Worm (Caenorhabditis elegans) whole organism, L4 larva: ENCODE results near the gene srw-15.
"Not testable (repeated sequence)": the region's sequence is repeated elsewhere in the genome, so short reads cannot be mapped to it uniquely, and the experiment has no call there.

Source experiments
- Y105C5A.15 ChIP-seq: fragments of 200-800 bp; sonication (Bioruptor generic); IDR thresholded peaks from 2 replicates; pipeline ENCODE4 v1.3.6; 2022; ENCODE audit warnings: missing genetic modification characterization, missing compliant biosample characterization
- ZK546.5 ChIP-seq, 2 experiments: sonication (generic microtip); optimal IDR thresholded peaks; 2 replicates each; lab custom pipeline; 2017; ENCODE audit warnings: missing biosample characterization in 2 of 2, missing genetic modification characterization in 2 of 2
- aha-1 ChIP-seq: fragments of 150-350 bp; peaks from one replicate; lab custom pipeline; 2014; ENCODE audit warnings: missing biosample characterization, missing genetic modification characterization
- arid-1 ChIP-seq: fragments of 200-800 bp; sonication (Bioruptor generic); conservative IDR thresholded peaks from 2 replicates; pipeline ENCODE4 v1.3.6; 2022; ENCODE audit warnings: missing genetic modification reagents, missing genetic modification characterization, missing compliant biosample characterization
- attf-4 ChIP-seq: sonication (generic microtip); optimal IDR thresholded peaks from 3 replicates; lab custom pipeline; 2017; ENCODE audit warnings: missing biosample characterization, missing genetic modification characterization
- ceh-20 ChIP-seq: fragments of 200-800 bp; sonication (Bioruptor generic); IDR thresholded peaks from 2 replicates; pipeline ENCODE4 v1.3.6; 2022; ENCODE audit warnings: missing genetic modification reagents, missing genetic modification characterization, missing compliant biosample characterization
- ceh-28 ChIP-seq: fragments of 150-350 bp; optimal IDR thresholded peaks from 2 replicates; lab custom pipeline; 2014; ENCODE audit warnings: missing biosample characterization, missing genetic modification reagents, missing genetic modification characterization
- ceh-44 ChIP-seq: fragments of 200-800 bp; sonication (Bioruptor generic); IDR thresholded peaks from 2 replicates; pipeline ENCODE4 v1.3.6; 2022; ENCODE audit warnings: missing genetic modification reagents, missing genetic modification characterization, missing compliant biosample characterization
- ceh-62 ChIP-seq: sonication (generic microtip); optimal IDR thresholded peaks from 2 replicates; lab custom pipeline; 2017; ENCODE audit warnings: missing biosample characterization, missing genetic modification characterization
- cey-2 ChIP-seq: sonication (generic microtip); optimal IDR thresholded peaks from 3 replicates; lab custom pipeline; 2017; ENCODE audit warnings: missing genetic modification characterization, mild to moderate bottlenecking, missing compliant biosample characterization, antibody characterized with exemption, borderline replicate concordance; ENCODE audit not compliant: insufficient read depth
- ctbp-1 ChIP-seq: fragments of 200-800 bp; sonication (Bioruptor generic); IDR thresholded peaks from 2 replicates; pipeline ENCODE4 v1.3.6; 2022; ENCODE audit warnings: missing genetic modification reagents, missing genetic modification characterization, missing compliant biosample characterization
- daf-19 ChIP-seq: fragments of 200-800 bp; sonication (Bioruptor generic); conservative IDR thresholded peaks from 2 replicates; pipeline ENCODE4 v1.3.6; 2022; ENCODE audit warnings: missing genetic modification characterization, missing compliant biosample characterization
- dmd-9 ChIP-seq: fragments of 200-800 bp; sonication (Bioruptor generic); IDR thresholded peaks from 2 replicates; pipeline ENCODE4 v1.3.6; 2022; ENCODE audit warnings: missing genetic modification reagents, missing genetic modification characterization, missing compliant biosample characterization
- duxl-1 ChIP-seq: sonication (generic microtip); optimal IDR thresholded peaks from 2 replicates; lab custom pipeline; 2016; ENCODE audit warnings: mild to moderate bottlenecking, missing genetic modification characterization, moderate library complexity, missing compliant biosample characterization; ENCODE audit not compliant: poor library complexity
- dve-1 ChIP-seq: sonication (generic microtip); optimal IDR thresholded peaks from 2 replicates; lab custom pipeline; 2017; ENCODE audit warnings: antibody characterized with exemption, mild to moderate bottlenecking, missing genetic modification characterization, missing compliant biosample characterization; ENCODE audit not compliant: insufficient read depth
- egl-43 ChIP-seq: fragments of 200-800 bp; sonication (Bioruptor generic); IDR thresholded peaks from 2 replicates; pipeline ENCODE4 v1.3.6; 2022; ENCODE audit warnings: missing genetic modification reagents, missing genetic modification characterization, missing compliant biosample characterization
- hlh-30 ChIP-seq: sonication (generic microtip); optimal IDR thresholded peaks from 2 replicates; lab custom pipeline; 2017; ENCODE audit warnings: antibody characterized with exemption, mild to moderate bottlenecking, missing genetic modification characterization, missing compliant biosample characterization; ENCODE audit not compliant: insufficient read depth
- jun-1 ChIP-seq: fragments of 150-350 bp; optimal IDR thresholded peaks from 2 replicates; lab custom pipeline; 2014; ENCODE audit warnings: missing biosample characterization, missing genetic modification reagents, missing genetic modification characterization
- lin-13 ChIP-seq: fragments of 150-350 bp; optimal IDR thresholded peaks from 2 replicates; lab custom pipeline; 2014; ENCODE audit warnings: missing biosample characterization, missing genetic modification reagents, missing genetic modification characterization
- lin-38 ChIP-seq: fragments of 200-800 bp; sonication (Bioruptor generic); IDR thresholded peaks from 2 replicates; pipeline ENCODE4 v1.3.6; 2022; ENCODE audit warnings: missing genetic modification reagents, missing genetic modification characterization, missing compliant biosample characterization
- lin-39 ChIP-seq: fragments of 150-350 bp; optimal IDR thresholded peaks from 2 replicates; lab custom pipeline; 2014; ENCODE audit warnings: missing biosample characterization, missing genetic modification reagents, missing genetic modification characterization
- lir-3 ChIP-seq: sonication (generic microtip); optimal IDR thresholded peaks from 2 replicates; lab custom pipeline; 2016; ENCODE audit warnings: mild to moderate bottlenecking, missing genetic modification characterization, missing compliant biosample characterization
- lsy-2 ChIP-seq, 2 experiments: fragments of 150-350 bp in 1 of 2; sonication (generic microtip) in 1 of 2; optimal IDR thresholded peaks; 2 replicates each; lab custom pipeline; 2014 to 2017; ENCODE audit warnings: missing biosample characterization in 2 of 2, missing genetic modification characterization in 2 of 2
- madf-5 ChIP-seq, 2 experiments: fragments of 200-800 bp; sonication (Bioruptor generic); IDR thresholded peaks; 2 replicates each; pipeline ENCODE4 v1.3.6; 2022; ENCODE audit warnings: missing compliant biosample characterization in 2 of 2, missing genetic modification characterization in 2 of 2
- nhr-237 ChIP-seq: sonication (generic microtip); optimal IDR thresholded peaks from 2 replicates; lab custom pipeline; 2017; ENCODE audit warnings: missing biosample characterization, missing genetic modification characterization
- nhr-25 ChIP-seq: sonication (generic microtip); optimal IDR thresholded peaks from 2 replicates; lab custom pipeline; 2017; ENCODE audit warnings: missing genetic modification characterization, mild to moderate bottlenecking, missing compliant biosample characterization, antibody characterized with exemption, moderate library complexity, borderline replicate concordance; ENCODE audit not compliant: insufficient read depth
- nhr-76 ChIP-seq: fragments of 150-350 bp; optimal IDR thresholded peaks from 2 replicates; lab custom pipeline; 2014; ENCODE audit warnings: missing biosample characterization, missing genetic modification characterization
- nhr-77 ChIP-seq: fragments of 150-350 bp; optimal IDR thresholded peaks from 2 replicates; lab custom pipeline; 2014; ENCODE audit warnings: missing biosample characterization, missing genetic modification characterization
- sdz-12 ChIP-seq: fragments of 200-800 bp; sonication (Bioruptor generic); optimal IDR thresholded peaks from 2 replicates; lab custom pipeline; 2018; ENCODE audit warnings: mild to moderate bottlenecking, missing genetic modification characterization, missing compliant biosample characterization
- skn-1 ChIP-seq: fragments of 150-350 bp; optimal IDR thresholded peaks from 2 replicates; lab custom pipeline; 2014; ENCODE audit warnings: missing biosample characterization, missing genetic modification characterization
- unc-62 ChIP-seq, 3 experiments: fragments of 150-350 bp in 1 of 3; sonication (generic microtip); optimal IDR thresholded peaks in 2 of 3; peaks in 1 of 3; 1 replicate in 1 of 3; 2 replicates in 2 of 3; lab custom pipeline; 2014 to 2017; ENCODE audit warnings: missing biosample characterization in 3 of 3, missing genetic modification characterization in 3 of 3, missing genetic modification reagents in 3 of 3, missing genotype in 1 of 3
- zip-2 ChIP-seq: fragments of 150-350 bp; optimal IDR thresholded peaks from 2 replicates; lab custom pipeline; 2014; ENCODE audit warnings: missing biosample characterization, missing genetic modification characterization

srw-15 gene

ce11 chrV:15259049-15259448 is 28.7 kb downstream of the srw-15 start, which contains the start of gene srsx-37 (continued):
- TF ChIP-seq zip-2 (tag; lab: Kevin White, UChicago): no peak
- TF ChIP-seq unc-62 (GFP tag; optimal IDR thresholded peaks at IDR 0.05 in 1 of 2; lab: Kevin White, UChicago): no peak
- TF ChIP-seq unc-62 (tag; optimal IDR thresholded peaks at IDR 0.05; lab: Kevin White, UChicago): no peak
- no peak for TF ChIP-seq ctbp-1
- no peak for TF ChIP-seq lir-3 (tag; lab: Kevin White, UChicago)

- TF ChIP-seq daf-19 (GFP tag; lab: Robert Waterston, UW) (no peak), ceh-20 (GFP tag; lab: Robert Waterston, UW) (no peak), lsy-2 (tag; optimal IDR thresholded peaks at IDR 0.05; lab: Kevin White, UChicago) (no peak), lin-38 (GFP tag; lab: Robert Waterston, UW) (no peak), duxl-1 (tag; lab: Kevin White, UChicago) (no peak), nhr-237 (tag; lab: Kevin White, UChicago) (no peak), egl-43 (GFP tag; lab: Robert Waterston, UW) (no peak), aha-1 (tag; lab: Kevin White, UChicago) (no peak), dve-1 (tag; lab: Kevin White, UChicago) (no peak), ceh-62 (no peak), nhr-77 (tag; lab: Kevin White, UChicago) (no peak), nhr-25 (tag; lab: Kevin White, UChicago) (no peak), ceh-28 (tag; lab: Kevin White, UChicago) (no peak), arid-1 (GFP tag; lab: Robert Waterston, UW) (no peak), skn-1 (tag; lab: Kevin White, UChicago) (no peak), sdz-12 (GFP tag; lab: Kevin White, UChicago) (no peak), unc-62 (GFP tag; optimal IDR thresholded peaks at IDR 0.05 in 1 of 2; lab: Kevin White, UChicago) (no peak), unc-62 (tag; optimal IDR thresholded peaks at IDR 0.05; lab: Kevin White, UChicago) (no peak)
These were observed 29.6 kb downstream of the srw-15 start, which contains the start of gene M01B2.8 for ce11 chrV:15259904-15260303. TSS of gene M01B2.8 (plus strand) at chrV:15260204.

- TF ChIP-seq lin-13; dmd-9 (GFP tag; lab: Robert Waterston, UW); ceh-44: not testable (repeated sequence)
These were observed 32.0 kb downstream of the srw-15 start, which contains the start of gene M01B2.10 for ce11 chrV:15262336-15262735. TSS of gene M01B2.10 (minus strand) at chrV:15262436.

ce11 chrV:15264131-15264530 is 33.8 kb downstream of the srw-15 start, which contains the start of gene M01B2.12:
TSS of gene M01B2.12 (minus strand) at chrV:15264231.
- TF ChIP-seq attf-4 (tag; lab: Kevin White, UChicago): no peak
- TF ChIP-seq lin-38 (GFP tag; lab: Robert Waterston, UW): no peak
- TF ChIP-seq nhr-77 (tag; lab: Kevin White, UChicago): no peak
- no peak for TF ChIP-seq ZK546.5 (tag; optimal IDR thresholded peaks at IDR 0.05; lab: Kevin White, UChicago)
- TF ChIP-seq zip-2 (tag; lab: Kevin White, UChicago): no peak
- TF ChIP-seq cey-2 (tag; lab: Kevin White, UChicago): no peak
- TF ChIP-seq hlh-30 (tag; lab: Kevin White, UChicago): no peak
- TF ChIP-seq madf-5 (GFP tag; IDR thresholded peaks at IDR 0.05; lab: Robert Waterston, UW): no peak
- TF ChIP-seq duxl-1 (tag; lab: Kevin White, UChicago): no peak
- no peak for TF ChIP-seq lin-39 (tag; lab: Kevin White, UChicago)
- no peak for TF ChIP-seq ceh-20 (GFP tag; lab: Robert Waterston, UW)
- TF ChIP-seq Y105C5A.15: no peak
- TF ChIP-seq nhr-76 (tag; lab: Kevin White, UChicago): no peak
- no peak for TF ChIP-seq egl-43 (GFP tag; lab: Robert Waterston, UW)
- TF ChIP-seq jun-1 (tag; lab: Kevin White, UChicago): no peak
